Fruit fly (Drosophila melanogaster): ENCODE measurements around the gene Cnb.

Gene Cnb

DNA sequence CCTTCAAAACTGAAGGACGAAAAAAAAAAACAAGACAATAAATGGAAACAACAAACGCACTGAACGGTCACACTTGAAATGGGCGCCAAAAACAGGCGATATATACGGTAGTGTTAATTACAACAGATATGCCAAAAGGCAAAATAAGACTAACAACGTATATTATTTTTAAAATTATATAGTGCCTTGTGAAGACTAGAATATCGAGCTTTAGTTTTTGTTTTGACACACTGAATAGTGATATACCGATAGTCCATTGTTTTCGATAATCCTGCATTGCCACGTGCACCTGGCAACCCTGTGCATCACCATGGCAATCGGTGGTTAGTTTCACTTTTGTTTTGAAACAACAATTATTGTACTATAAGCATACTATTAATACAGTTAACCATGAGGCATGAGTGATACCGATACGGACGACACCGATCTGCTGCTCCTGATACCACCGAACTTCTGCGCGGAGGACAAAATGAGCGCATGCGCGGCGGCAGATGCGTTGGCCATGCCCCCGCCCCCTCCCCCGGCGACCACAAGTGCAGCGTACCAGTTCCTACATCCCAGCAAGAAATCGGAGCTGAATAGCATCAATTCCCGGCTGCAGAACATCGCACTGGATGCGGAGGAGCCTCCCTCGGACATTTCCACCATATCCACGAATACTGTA is at the start of gene Cnb, which contains the start of gene mu2:
Gene Cnb, plus strand, starts transcription at position 103 of the 664 bp plus-strand sequence.
Gene mu2, minus strand, starts transcription at position 13 of the 664 bp plus-strand sequence.
- TF ChIP-seq fd96Ca (GFP tag; IDR thresholded peaks at IDR 0.05): 0 out of 3 replicates have a peak, but pooled peaks have one; percentile 40
- TF ChIP-seq CG34367 (tag; optimal IDR thresholded peaks at IDR 0.05): no peak

DNA sequence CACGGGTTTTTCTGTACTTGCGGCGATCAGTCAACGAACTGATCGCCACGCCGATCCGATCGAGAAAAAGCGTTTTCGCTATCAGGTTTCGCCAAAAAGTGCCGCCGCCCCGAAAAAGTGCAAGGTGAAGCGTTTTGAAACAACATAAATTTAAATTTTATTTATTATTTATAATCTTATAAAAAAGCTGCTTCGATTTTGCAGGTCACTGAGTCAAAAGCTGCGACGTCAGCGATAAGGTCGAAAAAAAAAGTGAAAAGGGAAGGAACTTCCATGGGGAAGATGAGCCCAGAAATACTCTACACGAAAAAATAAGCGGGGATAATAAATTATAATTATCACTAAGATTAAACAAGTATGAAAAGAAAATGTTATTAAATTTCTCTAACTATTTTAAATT is 49.7 kb upstream of the Cnb start:
- TF ChIP-seq gl (tag; optimal IDR thresholded peaks at IDR 0.05): no peak
- TF ChIP-seq Pif1B (GFP tag; optimal IDR thresholded peaks at IDR 0.05): no peak
- no peak for TF ChIP-seq CG15710 (tag; optimal IDR thresholded peaks at IDR 0.05)
- no peak for TF ChIP-seq CG34367 (tag; optimal IDR thresholded peaks at IDR 0.05)
- TF ChIP-seq D1 (tag; optimal IDR thresholded peaks at IDR 0.05): no peak
- TF ChIP-seq Pif1A (GFP tag; optimal IDR thresholded peaks at IDR 0.05): no peak
- no peak for TF ChIP-seq CG10348 (GFP tag; IDR thresholded peaks at IDR 0.05)
- no peak for TF ChIP-seq CG9948 (tag; optimal IDR thresholded peaks at IDR 0.05)
- TF ChIP-seq CG13204 (GFP tag; optimal IDR thresholded peaks at IDR 0.05): no peak
- no peak for TF ChIP-seq EcR (GFP tag; optimal IDR thresholded peaks at IDR 0.05)
- no peak for TF ChIP-seq CG17806 (tag; optimal IDR thresholded peaks at IDR 0.05)

DNA sequence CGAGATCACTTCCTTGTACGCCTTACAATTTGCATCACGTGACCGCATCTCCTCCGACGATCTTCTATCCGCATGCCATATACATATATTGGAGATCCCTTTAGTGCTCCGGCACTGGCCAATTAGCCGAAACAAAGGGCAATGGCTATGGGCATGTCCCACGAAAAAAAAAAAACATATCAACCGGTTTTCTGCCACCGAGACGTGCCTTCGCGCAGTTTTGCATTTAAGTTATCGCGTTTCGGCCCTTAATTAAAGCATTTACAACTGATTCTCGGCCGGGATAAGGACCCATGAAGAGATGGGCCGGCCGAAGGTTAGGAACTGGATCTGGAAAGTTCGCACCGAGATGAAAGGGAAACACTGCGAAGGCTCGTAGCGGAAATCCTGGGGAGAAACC is 47.7 kb upstream of the Cnb start:
- no peak for TF ChIP-seq CG8159 (tag; optimal IDR thresholded peaks at IDR 0.05)
- no peak for TF ChIP-seq Pif1A (GFP tag; optimal IDR thresholded peaks at IDR 0.05)
- TF ChIP-seq EcR (GFP tag; optimal IDR thresholded peaks at IDR 0.05): peak; percentile 78
- TF ChIP-seq CG4496 (GFP tag; IDR thresholded peaks at IDR 0.05): 0 out of 3 replicates have a peak, but pooled peaks have one; percentile 37

DNA sequence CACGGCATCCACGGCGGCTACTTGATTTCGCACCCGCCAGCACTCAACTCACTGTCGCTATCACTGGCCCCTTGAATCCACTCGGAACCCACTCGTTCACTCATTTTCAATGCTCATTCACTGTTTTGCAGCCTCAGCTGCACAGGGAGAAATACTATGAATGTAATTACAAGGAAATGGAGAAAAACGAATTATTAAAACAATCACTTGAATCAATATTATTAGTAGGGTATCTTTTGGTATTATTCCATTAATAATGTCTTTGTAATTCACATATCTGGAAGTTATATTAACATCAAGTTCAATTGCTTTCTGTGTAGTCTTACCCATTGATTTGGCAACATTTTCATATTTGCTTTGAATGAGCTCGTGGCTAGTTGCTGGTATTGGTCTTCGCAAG is 46.7 kb upstream of the Cnb start:
- peak; percentile 78 for TF ChIP-seq rn (GFP tag; IDR thresholded peaks at IDR 0.05)
- peak; percentile 49 for TF ChIP-seq CG14655 (GFP tag; optimal IDR thresholded peaks at IDR 0.05)
- peak; percentile 37 for TF ChIP-seq CG17806 (tag; optimal IDR thresholded peaks at IDR 0.05)
- no peak for TF ChIP-seq CG34367 (tag; optimal IDR thresholded peaks at IDR 0.05)
- TF ChIP-seq Pif1A (GFP tag; optimal IDR thresholded peaks at IDR 0.05): peak; percentile 50
- peak; percentile 29; the same call in 1 of the 2 replicates for TF ChIP-seq CG10348 (GFP tag; IDR thresholded peaks at IDR 0.05)
- TF ChIP-seq gl (tag; optimal IDR thresholded peaks at IDR 0.05): no peak
- TF ChIP-seq CG9948 (tag; optimal IDR thresholded peaks at IDR 0.05): no peak
- TF ChIP-seq Snoo (tag; optimal IDR thresholded peaks at IDR 0.05): no peak
- peak; percentile 38 for TF ChIP-seq CG8159 (tag; optimal IDR thresholded peaks at IDR 0.05)
- TF ChIP-seq CG15710 (tag; optimal IDR thresholded peaks at IDR 0.05): no peak
- peak; percentile 78 for TF ChIP-seq CG12605 (GFP tag; IDR thresholded peaks at IDR 0.05)
- TF ChIP-seq fd96Ca (GFP tag; IDR thresholded peaks at IDR 0.05): peak; percentile 58; the same call in 2 of the 3 replicates
- peak; percentile 94 for TF ChIP-seq CG32121 (GFP tag; IDR thresholded peaks at IDR 0.05)
- TF ChIP-seq CG8301 (tag; optimal IDR thresholded peaks at IDR 0.05): peak; percentile 60
- TF ChIP-seq CG13204 (GFP tag; optimal IDR thresholded peaks at IDR 0.05): no peak
- peak; percentile 90 for TF ChIP-seq Ets98B (GFP tag; IDR thresholded peaks at IDR 0.05)
- peak; percentile 87 for TF ChIP-seq CG4496 (GFP tag; IDR thresholded peaks at IDR 0.05)
- no peak for TF ChIP-seq D1 (tag; optimal IDR thresholded peaks at IDR 0.05)
- TF ChIP-seq Pif1B (GFP tag; optimal IDR thresholded peaks at IDR 0.05): peak; percentile 5
- no peak for TF ChIP-seq EcR (GFP tag; optimal IDR thresholded peaks at IDR 0.05)

DNA sequence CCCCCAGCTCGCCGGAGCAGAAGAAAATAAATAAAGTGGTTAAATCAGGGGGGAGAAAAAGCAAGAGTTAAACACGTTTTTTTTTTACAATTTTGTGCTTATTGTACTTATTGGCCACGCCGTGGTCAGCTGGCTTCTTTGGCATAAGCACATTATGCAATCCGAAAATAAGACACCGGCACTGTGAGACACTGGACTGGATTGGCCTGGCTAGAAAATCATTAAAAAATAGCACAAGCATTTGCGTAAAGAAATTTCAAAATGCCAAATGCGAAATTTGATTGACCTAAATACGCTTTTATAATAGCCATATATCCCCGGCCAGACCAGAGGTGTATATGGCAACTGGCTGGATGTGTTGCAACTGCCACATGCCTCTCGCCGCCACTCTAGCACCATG is 42.9 kb upstream of the Cnb start:
- no peak for TF ChIP-seq CG8159 (tag; optimal IDR thresholded peaks at IDR 0.05)
- TF ChIP-seq Ets98B (GFP tag; IDR thresholded peaks at IDR 0.05): no peak
- TF ChIP-seq fd96Ca (GFP tag; IDR thresholded peaks at IDR 0.05): 0 out of 3 replicates have a peak, but pooled peaks have one; percentile 16
- TF ChIP-seq CG32121 (GFP tag; IDR thresholded peaks at IDR 0.05): no peak
- no peak for TF ChIP-seq EcR (GFP tag; optimal IDR thresholded peaks at IDR 0.05)

DNA sequence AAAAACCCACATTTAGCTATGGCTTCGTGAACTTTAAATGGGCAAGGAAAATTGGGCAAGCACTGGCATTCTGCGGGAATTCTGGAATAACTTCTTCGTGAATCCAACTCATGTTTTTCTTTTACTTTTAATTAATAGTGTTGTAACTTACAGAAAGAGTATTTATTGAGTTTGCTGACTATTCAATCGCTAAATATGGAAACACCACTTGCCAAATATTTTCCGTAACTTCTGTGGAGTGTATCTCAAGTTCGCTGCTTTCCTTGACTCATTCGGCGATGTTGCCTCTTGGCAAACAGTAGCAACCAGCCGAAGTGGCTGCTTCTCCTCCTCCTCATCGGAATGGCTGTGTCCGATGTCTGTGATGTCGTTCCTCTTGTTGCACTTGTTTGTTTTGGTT is 42.1 kb upstream of the Cnb start:
- TF ChIP-seq CG32121 (GFP tag; IDR thresholded peaks at IDR 0.05) (peak; percentile 19; the same call in 1 of the 2 replicates), CG12605 (GFP tag; IDR thresholded peaks at IDR 0.05) (no peak), CG14655 (GFP tag; optimal IDR thresholded peaks at IDR 0.05) (peak; percentile 14), CG8301 (tag; optimal IDR thresholded peaks at IDR 0.05) (peak; percentile 36), CG4496 (GFP tag; IDR thresholded peaks at IDR 0.05) (no peak), Pif1A (GFP tag; optimal IDR thresholded peaks at IDR 0.05) (peak; percentile 39), CG8159 (tag; optimal IDR thresholded peaks at IDR 0.05) (peak; percentile 40), CG9948 (tag; optimal IDR thresholded peaks at IDR 0.05) (no peak), CG17806 (tag; optimal IDR thresholded peaks at IDR 0.05) (no peak), Snoo (tag; optimal IDR thresholded peaks at IDR 0.05) (no peak), CG15710 (tag; optimal IDR thresholded peaks at IDR 0.05) (peak; percentile 23), D1 (tag; optimal IDR thresholded peaks at IDR 0.05) (no peak), fd96Ca (GFP tag; IDR thresholded peaks at IDR 0.05) (peak; percentile 47; the same call in 2 of the 3 replicates), gl (tag; optimal IDR thresholded peaks at IDR 0.05) (no peak), Pif1B (GFP tag; optimal IDR thresholded peaks at IDR 0.05) (peak; percentile 12)

DNA sequence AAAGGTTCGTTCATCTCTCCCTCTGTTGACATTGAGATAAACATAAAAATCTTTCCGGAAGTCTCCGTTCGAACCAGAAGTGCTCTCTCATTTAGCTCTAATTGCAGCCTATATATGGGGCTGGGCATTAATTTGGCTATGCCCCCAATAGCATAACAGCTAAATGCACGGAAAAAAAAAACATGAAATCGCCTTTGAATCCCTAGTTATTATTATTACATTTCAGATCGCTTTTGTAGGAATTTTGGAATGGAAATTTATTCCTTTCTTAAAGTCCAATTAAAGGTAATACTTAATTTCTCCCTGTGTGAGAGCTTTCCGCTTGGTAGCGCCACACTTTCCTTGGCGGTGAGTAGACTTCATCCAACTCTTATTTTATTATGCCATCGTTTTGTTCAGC is 41.2 kb upstream of the Cnb start:
- no peak for TF ChIP-seq CG10348 (GFP tag; IDR thresholded peaks at IDR 0.05)
- peak; percentile 4 for TF ChIP-seq CG8159 (tag; optimal IDR thresholded peaks at IDR 0.05)
- peak; percentile 19 for TF ChIP-seq Pif1A (GFP tag; optimal IDR thresholded peaks at IDR 0.05)
